Worm (Caenorhabditis elegans): ENCODE data around the gene gsr-1.

The gsr-1 gene

DNA sequence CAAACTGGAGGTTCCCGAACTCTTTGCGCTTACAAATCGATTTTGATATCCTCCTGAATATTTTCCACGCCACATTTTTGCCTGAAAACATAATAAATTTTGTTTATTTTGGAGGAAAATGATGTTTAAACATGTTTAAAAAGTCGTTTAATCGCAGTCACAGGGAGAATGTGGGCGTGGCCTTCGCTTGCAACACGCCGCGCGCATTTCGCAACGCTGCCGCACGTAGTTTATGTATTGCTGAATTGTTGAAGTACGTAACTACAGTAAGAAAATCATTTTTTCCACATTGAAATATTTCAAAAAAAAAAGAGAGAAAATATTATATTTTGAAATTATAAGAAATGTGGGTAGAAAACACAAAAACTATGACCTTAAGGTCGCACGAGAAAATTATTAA lies 13.5 kb downstream of the gsr-1 start, which contains the start of gene C46F11.4 (continued):
- TF ChIP-seq unc-42 (tag; optimal IDR thresholded peaks at IDR 0.05) (peak; percentile 34), unc-55 (GFP tag; optimal IDR thresholded peaks at IDR 0.05) (no peak), zip-5 (tag; optimal IDR thresholded peaks at IDR 0.05) (peak; percentile 78), ceh-34 (tag; optimal IDR thresholded peaks at IDR 0.05) (peak; percentile 80), pax-1 (tag; optimal IDR thresholded peaks at IDR 0.05) (no peak), hlh-8 (tag; optimal IDR thresholded peaks at IDR 0.05) (peak; percentile 92), mec-3 (tag; optimal IDR thresholded peaks at IDR 0.05; ENCODE audit: borderline replicate concordance) (no peak), nfya-1 (tag; optimal IDR thresholded peaks at IDR 0.05) (peak; percentile 85), C38D4.7 (GFP tag; optimal IDR thresholded peaks at IDR 0.05) (peak; percentile 82), madf-2 (tag; optimal IDR thresholded peaks at IDR 0.05) (peak; percentile 80), ceh-30 (tag; optimal IDR thresholded peaks at IDR 0.05) (no peak), ceh-9 (tag; optimal IDR thresholded peaks at IDR 0.05) (no peak), sox-2 (GFP tag; IDR thresholded peaks at IDR 0.05) (peak; percentile 54), sox-4 (tag; optimal IDR thresholded peaks at IDR 0.05) (peak; percentile 87), hlh-15 (tag; optimal IDR thresholded peaks at IDR 0.05) (peak; percentile 82), rnt-1 (tag; optimal IDR thresholded peaks at IDR 0.05) (peak; percentile 79), odd-2 (tag; optimal IDR thresholded peaks at IDR 0.05) (peak; percentile 87), lin-11 (tag; optimal IDR thresholded peaks at IDR 0.05) (peak; percentile 82), ref-2 (tag; optimal IDR thresholded peaks at IDR 0.05) (peak; percentile 61), K09A11.1 (tag; optimal IDR thresholded peaks at IDR 0.05; ENCODE audit: insufficient read depth) (peak; percentile 92), pag-3 (tag; optimal IDR thresholded peaks at IDR 0.05; ENCODE audit: borderline replicate concordance) (no peak), syd-9 (tag; optimal IDR thresholded peaks at IDR 0.05) (peak; percentile 75), ttx-3 (tag; optimal IDR thresholded peaks at IDR 0.05) (peak; percentile 88), C08G9.2 (tag; optimal IDR thresholded peaks at IDR 0.05) (peak; percentile 70), ceh-2 (tag; optimal IDR thresholded peaks at IDR 0.05) (peak; percentile 85), pros-1 (tag; optimal IDR thresholded peaks at IDR 0.05) (no peak), eyg-1 (tag; optimal IDR thresholded peaks at IDR 0.05) (peak; percentile 56), ets-4 (tag; optimal IDR thresholded peaks at IDR 0.05) (peak; percentile 23), nhr-232 (tag; optimal IDR thresholded peaks at IDR 0.05) (peak; percentile 68), hlh-30 (tag; optimal IDR thresholded peaks at IDR 0.05; ENCODE audit: insufficient read depth) (no peak), tbx-2 (tag; optimal IDR thresholded peaks at IDR 0.05) (peak; percentile 92), ceh-14 (tag; optimal IDR thresholded peaks at IDR 0.05) (peak; percentile 92), pha-2 (tag; optimal IDR thresholded peaks at IDR 0.05) (peak; percentile 82)

DNA sequence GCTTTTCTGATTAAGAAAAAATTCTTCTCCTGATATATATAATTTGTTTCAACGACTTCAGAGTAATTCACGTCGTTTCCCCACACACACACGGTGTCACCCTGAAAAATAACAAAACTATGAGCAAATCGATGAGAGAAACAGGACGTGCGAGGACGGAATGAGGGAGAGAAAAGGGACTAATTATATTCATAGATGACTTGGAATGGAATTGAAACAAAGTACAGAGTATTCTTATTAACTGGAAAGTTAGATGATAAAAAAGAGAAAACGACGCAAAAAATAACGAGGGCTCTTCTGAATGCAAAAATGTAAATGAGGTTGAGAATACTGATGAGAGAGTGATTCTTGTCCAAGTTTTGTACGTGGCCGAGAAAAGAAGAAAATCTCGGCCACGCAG lies 19.6 kb downstream of the gsr-1 start, which contains the start of gene C46F11.6:
TSS of gene C46F11.6 (minus strand) at position 101 of the 400 bp plus-strand sequence.
- TF ChIP-seq pha-4 (tag; optimal IDR thresholded peaks at IDR 0.05) (no peak), unc-42 (tag; optimal IDR thresholded peaks at IDR 0.05) (no peak), eyg-1 (tag; optimal IDR thresholded peaks at IDR 0.05) (no peak), unc-86 (tag; optimal IDR thresholded peaks at IDR 0.05) (no peak), ttx-3 (tag; optimal IDR thresholded peaks at IDR 0.05) (no peak), dmd-4 (tag; optimal IDR thresholded peaks at IDR 0.05; ENCODE audit: borderline replicate concordance) (no peak), che-1 (tag; optimal IDR thresholded peaks at IDR 0.05) (no peak), C08G9.2 (tag; optimal IDR thresholded peaks at IDR 0.05) (no peak), tbx-7 (tag; optimal IDR thresholded peaks at IDR 0.05) (no peak), unc-3 (GFP tag; conservative IDR thresholded peaks at IDR 0.05) (no peak), unc-3 (tag; optimal IDR thresholded peaks at IDR 0.05) (no peak), rnt-1 (tag; optimal IDR thresholded peaks at IDR 0.05) (no peak), F13H6.1 (tag; optimal IDR thresholded peaks at IDR 0.05) (no peak), nfya-1 (tag; optimal IDR thresholded peaks at IDR 0.05) (no peak), hlh-8 (tag; optimal IDR thresholded peaks at IDR 0.05) (no peak), Y22D7AL.16 (tag; optimal IDR thresholded peaks at IDR 0.05) (no peak)
